Worm (Caenorhabditis elegans): ENCODE data around the gene R01H2.8.

DNA sequence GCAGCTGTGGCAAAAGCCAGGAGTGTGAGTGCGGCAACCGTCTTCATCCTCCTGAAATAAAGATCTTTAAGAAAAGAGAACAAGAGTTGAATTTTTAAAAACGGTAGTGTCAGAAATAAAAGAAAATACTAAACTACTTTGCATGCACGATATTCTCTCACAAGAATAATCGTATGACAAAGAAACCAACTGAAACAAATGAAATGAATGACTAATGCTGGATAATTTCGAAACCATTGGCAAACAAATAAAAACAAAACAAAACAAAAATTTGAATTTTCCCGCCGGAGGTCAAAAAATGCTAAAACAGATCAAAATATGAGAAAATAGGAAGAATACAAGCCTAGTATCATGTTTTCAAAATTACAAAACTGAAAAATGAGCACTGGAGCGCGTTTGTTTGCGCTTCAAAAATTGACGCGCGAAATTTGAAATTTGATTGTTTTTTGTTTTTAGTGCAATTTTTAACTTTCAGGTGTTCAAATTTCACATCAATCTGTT, 35.1 kb downstream of the R01H2.8 start, which contains the start of gene cpg-2:
- TF ChIP-seq dao-5 (tag; optimal IDR thresholded peaks at IDR 0.05) (no peak), him-1 (tag; optimal IDR thresholded peaks at IDR 0.05) (no peak), W03F9.2 (tag; optimal IDR thresholded peaks at IDR 0.05) (no peak)

All from whole organism, L4/young adult.